Worm (Caenorhabditis elegans) whole organism, midembryonic: ENCODE data around the gene col-68.

Source experiments
- T22C8.4 ChIP-seq: fragments of 200-800 bp; sonication (Bioruptor generic); IDR thresholded peaks from 2 replicates; pipeline ENCODE4 v1.3.6; 2022; ENCODE audit warnings: missing genetic modification characterization, missing compliant biosample characterization
- cog-1 ChIP-seq: sonication (generic microtip); optimal IDR thresholded peaks from 2 replicates; lab custom pipeline; 2016; ENCODE audit warnings: missing genetic modification characterization, missing compliant biosample characterization
- flt-1 ChIP-seq: fragments of 200-800 bp; sonication (Bioruptor generic); IDR thresholded peaks from 2 replicates; pipeline ENCODE4 v1.3.6; 2022; ENCODE audit warnings: missing genetic modification characterization, missing compliant biosample characterization
- med-1 ChIP-seq: sonication (generic microtip); optimal IDR thresholded peaks from 2 replicates; lab custom pipeline; 2017; ENCODE audit warnings: missing genetic modification characterization, mild to moderate bottlenecking, missing compliant biosample characterization, antibody characterized with exemption, missing genetic modification reagents; ENCODE audit not compliant: insufficient read depth
- ref-1 ChIP-seq: fragments of 200-800 bp; sonication (Bioruptor generic); conservative IDR thresholded peaks from 2 replicates; pipeline ENCODE4 v1.3.6; 2022; ENCODE audit warnings: missing genetic modification reagents, missing genetic modification characterization, missing compliant biosample characterization
- tab-1 ChIP-seq: fragments of 200-800 bp; sonication (Bioruptor generic); IDR thresholded peaks from 2 replicates; pipeline ENCODE4 v1.3.6; 2022; ENCODE audit warnings: missing genetic modification characterization, missing compliant biosample characterization
- ztf-29 ChIP-seq: fragments of 200-800 bp; sonication (Bioruptor generic); IDR thresholded peaks from 2 replicates; pipeline ENCODE4 v1.3.6; 2022; ENCODE audit warnings: missing genetic modification reagents, missing genetic modification characterization, missing compliant biosample characterization

DNA sequence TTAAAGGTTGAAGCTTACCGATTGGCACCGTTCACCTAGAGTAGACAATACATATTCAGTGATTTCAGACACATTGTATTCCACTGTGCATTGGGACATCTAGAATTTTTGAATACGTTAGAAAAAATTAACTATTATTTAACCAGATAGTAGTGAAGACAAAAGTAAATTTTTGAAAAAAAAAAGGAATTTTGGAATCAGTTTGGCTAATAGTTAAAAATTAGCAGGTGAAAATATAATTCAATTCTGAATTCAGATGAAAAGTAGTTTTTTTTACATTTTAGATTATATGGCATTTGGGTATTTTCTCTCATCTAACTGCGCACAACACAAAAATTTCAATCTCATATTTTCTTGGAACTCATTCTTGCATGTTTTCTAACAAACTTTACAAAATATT is 20.6 kb downstream of the col-68 start, which contains the start of gene nmur-2:
- no peak for TF ChIP-seq ztf-29 (GFP tag; lab: Robert Waterston, UW)
- no peak for TF ChIP-seq ref-1
- TF ChIP-seq tab-1 (GFP tag; lab: Robert Waterston, UW) = no peak
- no peak for TF ChIP-seq cog-1
- TF ChIP-seq med-1 (GFP tag; lab: Kevin White, UChicago) = no peak
- TF ChIP-seq flt-1 (GFP tag; lab: Robert Waterston, UW) = no peak
- TF ChIP-seq T22C8.4 (GFP tag; lab: Robert Waterston, UW) = no peak
